Fruit fly (Drosophila melanogaster): ENCODE measurements around the gene Teh3.
A peak's percentile ranks its signal among the peaks of the same experiment; 100 is the strongest.

Teh3 gene

dm6 chr3L:4220679-4221078 lies 36.2 kb upstream of the Teh3 start (continued):
- TF ChIP-seq CG5180 (GFP tag; optimal IDR thresholded peaks at IDR 0.05) (no peak), CG18619 (GFP tag; optimal IDR thresholded peaks at IDR 0.05) (no peak), pan (optimal IDR thresholded peaks at IDR 0.05) (no peak), pan (GFP tag; optimal IDR thresholded peaks at IDR 0.05 in 1 of 2, IDR thresholded peaks at IDR 0.05 in 1 of 2) (no peak), mirr (GFP tag; optimal IDR thresholded peaks at IDR 0.05) (no peak), Hmx (GFP tag; optimal IDR thresholded peaks at IDR 0.05) (no peak)

- TF ChIP-seq exex (tag; optimal IDR thresholded peaks at IDR 0.05): peak; percentile 99
- TF ChIP-seq Fer3 (tag; optimal IDR thresholded peaks at IDR 0.05): no peak
- no peak for TF ChIP-seq CG18262 (tag; optimal IDR thresholded peaks at IDR 0.05)
- TF ChIP-seq MBD-R2 (GFP tag; IDR thresholded peaks at IDR 0.05): 0 out of 2 replicates have a peak, but pooled peaks have one; percentile 11
- TF ChIP-seq sens-2 (GFP tag; IDR thresholded peaks at IDR 0.05): 0 out of 2 replicates have a peak, but pooled peaks have one; percentile 11
- TF ChIP-seq CG9727 (GFP tag; optimal IDR thresholded peaks at IDR 0.05): peak; percentile 34
- no peak for TF ChIP-seq mld (GFP tag; IDR thresholded peaks at IDR 0.05; ENCODE audit: partially characterized antibody)
- TF ChIP-seq vnd (GFP tag; IDR thresholded peaks at IDR 0.05; ENCODE audit: partially characterized antibody): peak; percentile 67
- TF ChIP-seq h (optimal IDR thresholded peaks at IDR 0.05): no peak
- no peak for TF ChIP-seq CG10267 (tag; optimal IDR thresholded peaks at IDR 0.05)
- TF ChIP-seq CG32532 (GFP tag; IDR thresholded peaks at IDR 0.05): peak; percentile 44
- TF ChIP-seq HmgZ (tag; optimal IDR thresholded peaks at IDR 0.05): peak; percentile 43
- peak; percentile 20 for TF ChIP-seq fd64A (GFP tag; optimal IDR thresholded peaks at IDR 0.05)
- peak; percentile 99 for TF ChIP-seq grn (GFP tag; optimal IDR thresholded peaks at IDR 0.05)
- TF ChIP-seq oc (tag; optimal IDR thresholded peaks at IDR 0.05): peak; percentile 13
- peak; percentile 55 for TF ChIP-seq pros (GFP tag; optimal IDR thresholded peaks at IDR 0.05)
- no peak for TF ChIP-seq Atf-2 (GFP tag; optimal IDR thresholded peaks at IDR 0.05)
- TF ChIP-seq ci (GFP tag; IDR thresholded peaks at IDR 0.05): peak; percentile 37; the same call in 1 of the 3 replicates
- no peak for TF ChIP-seq tna (GFP tag; IDR thresholded peaks at IDR 0.05; ENCODE audit: partially characterized antibody)
- TF ChIP-seq hkb (optimal IDR thresholded peaks at IDR 0.05): no peak
- no peak for TF ChIP-seq hkb (GFP tag; IDR thresholded peaks at IDR 0.05)
- TF ChIP-seq Atf3 (GFP tag; optimal IDR thresholded peaks at IDR 0.05): no peak
- TF ChIP-seq Pdp1 (GFP tag; optimal IDR thresholded peaks at IDR 0.05): peak in 1 of 2 experiments; percentile 35
- TF ChIP-seq lbe (GFP tag; optimal IDR thresholded peaks at IDR 0.05): no peak
- TF ChIP-seq CG6272 (GFP tag; IDR thresholded peaks at IDR 0.05): no peak
- no peak for TF ChIP-seq CG9932 (GFP tag; IDR thresholded peaks at IDR 0.05)
- TF ChIP-seq ftz-f1 (GFP tag; optimal IDR thresholded peaks at IDR 0.05): peak; percentile 10
- TF ChIP-seq sd (tag; optimal IDR thresholded peaks at IDR 0.05): peak; percentile 90
- no peak for TF ChIP-seq zfh2 (GFP tag; optimal IDR thresholded peaks at IDR 0.05)
- no peak for TF ChIP-seq ken (GFP tag; IDR thresholded peaks at IDR 0.05)
- no peak for TF ChIP-seq CHES-1-like (GFP tag; optimal IDR thresholded peaks at IDR 0.05)
- peak; percentile 72 for TF ChIP-seq Vsx1 (GFP tag; optimal IDR thresholded peaks at IDR 0.05)
- TF ChIP-seq CG12236 (GFP tag; optimal IDR thresholded peaks at IDR 0.05): no peak
- no peak for TF ChIP-seq cato (GFP tag; optimal IDR thresholded peaks at IDR 0.05; ENCODE audit: borderline replicate concordance)
- no peak for TF ChIP-seq CG5245 (GFP tag; optimal IDR thresholded peaks at IDR 0.05)
- peak; percentile 39 for TF ChIP-seq org-1 (GFP tag; optimal IDR thresholded peaks at IDR 0.05)
- TF ChIP-seq BtbVII (GFP tag; optimal IDR thresholded peaks at IDR 0.05): peak; percentile 22
- TF ChIP-seq CG10565 (GFP tag; optimal IDR thresholded peaks at IDR 0.05): no peak
- no peak for TF ChIP-seq ranshi (GFP tag; IDR thresholded peaks at IDR 0.05)
- no peak for TF ChIP-seq tx (GFP tag; optimal IDR thresholded peaks at IDR 0.05)
- no peak for TF ChIP-seq corto (GFP tag; optimal IDR thresholded peaks at IDR 0.05)
- no peak for TF ChIP-seq CG17186 (GFP tag; optimal IDR thresholded peaks at IDR 0.05)
Observed at dm6 chr3L:4219291-4220228, 35.1 kb upstream of the Teh3 start.

All from whole organism, embryonic.